Worm (Caenorhabditis elegans) whole organism, L4 larva: Measurements from ENCODE around the gene scl-9.

Experiments
- F49E8.2 ChIP-seq: sonication (generic microtip); optimal IDR thresholded peaks from 2 replicates; lab custom pipeline; 2016; ENCODE audit warnings: missing compliant biosample characterization, mild to moderate bottlenecking, missing genetic modification characterization, borderline replicate concordance
- T26A8.4 ChIP-seq: fragments of 200-800 bp; sonication (Bioruptor generic); IDR thresholded peaks from 2 replicates; pipeline ENCODE4 v1.3.6; 2022; ENCODE audit warnings: missing genetic modification characterization, missing compliant biosample characterization
- arid-1 ChIP-seq: fragments of 200-800 bp; sonication (Bioruptor generic); conservative IDR thresholded peaks from 2 replicates; pipeline ENCODE4 v1.3.6; 2022; ENCODE audit warnings: missing genetic modification reagents, missing genetic modification characterization, missing compliant biosample characterization
- ceh-44 ChIP-seq: fragments of 200-800 bp; sonication (Bioruptor generic); IDR thresholded peaks from 2 replicates; pipeline ENCODE4 v1.3.6; 2022; ENCODE audit warnings: missing genetic modification reagents, missing genetic modification characterization, missing compliant biosample characterization
- ceh-82 ChIP-seq: sonication (generic microtip); optimal IDR thresholded peaks from 2 replicates; lab custom pipeline; 2017; ENCODE audit warnings: missing biosample characterization, missing genetic modification characterization
- daf-12 ChIP-seq: fragments of 150-350 bp; optimal IDR thresholded peaks from 2 replicates; lab custom pipeline; 2014; ENCODE audit warnings: missing biosample characterization, missing genetic modification reagents, missing genetic modification characterization
- daf-16 ChIP-seq, 3 experiments: sonication (generic microtip); optimal IDR thresholded peaks; 2 replicates each; lab custom pipeline; 2016 to 2017; ENCODE audit warnings: missing genetic modification characterization in 3 of 3, missing genetic modification reagents in 3 of 3, mild to moderate bottlenecking in 2 of 3, missing compliant biosample characterization in 2 of 3, missing biosample characterization in 1 of 3, moderate library complexity in 1 of 3
- daf-19 ChIP-seq: fragments of 200-800 bp; sonication (Bioruptor generic); conservative IDR thresholded peaks from 2 replicates; pipeline ENCODE4 v1.3.6; 2022; ENCODE audit warnings: missing genetic modification characterization, missing compliant biosample characterization
- daf-8 ChIP-seq: fragments of 200-800 bp; sonication (Bioruptor generic); IDR thresholded peaks from 2 replicates; pipeline ENCODE4 v1.3.6; 2022; ENCODE audit warnings: missing genetic modification characterization, missing compliant biosample characterization
- dmd-8 ChIP-seq: fragments of 200-800 bp; sonication (Bioruptor generic); IDR thresholded peaks from 2 replicates; pipeline ENCODE4 v1.3.6; 2022; ENCODE audit warnings: missing genetic modification characterization, missing compliant biosample characterization
- dpl-1 ChIP-seq: fragments of 150-350 bp; optimal IDR thresholded peaks from 2 replicates; lab custom pipeline; 2014; ENCODE audit warnings: missing biosample characterization, missing genetic modification reagents, missing genetic modification characterization
- duxl-1 ChIP-seq: sonication (generic microtip); optimal IDR thresholded peaks from 2 replicates; lab custom pipeline; 2016; ENCODE audit warnings: mild to moderate bottlenecking, missing genetic modification characterization, moderate library complexity, missing compliant biosample characterization; ENCODE audit not compliant: poor library complexity
- dve-1 ChIP-seq: sonication (generic microtip); optimal IDR thresholded peaks from 2 replicates; lab custom pipeline; 2017; ENCODE audit warnings: antibody characterized with exemption, mild to moderate bottlenecking, missing genetic modification characterization, missing compliant biosample characterization; ENCODE audit not compliant: insufficient read depth
- egl-43 ChIP-seq: fragments of 200-800 bp; sonication (Bioruptor generic); IDR thresholded peaks from 2 replicates; pipeline ENCODE4 v1.3.6; 2022; ENCODE audit warnings: missing genetic modification reagents, missing genetic modification characterization, missing compliant biosample characterization
- fkh-10 ChIP-seq: fragments of 150-350 bp; optimal IDR thresholded peaks from 2 replicates; lab custom pipeline; 2014; ENCODE audit warnings: missing biosample characterization, missing genetic modification reagents, missing genetic modification characterization
- gei-8 ChIP-seq: fragments of 200-800 bp; sonication (Bioruptor generic); optimal IDR thresholded peaks from 2 replicates; lab custom pipeline; 2018; ENCODE audit warnings: mild to moderate bottlenecking, missing genetic modification characterization, missing compliant biosample characterization
- hlh-30 ChIP-seq: sonication (generic microtip); optimal IDR thresholded peaks from 2 replicates; lab custom pipeline; 2017; ENCODE audit warnings: antibody characterized with exemption, mild to moderate bottlenecking, missing genetic modification characterization, missing compliant biosample characterization; ENCODE audit not compliant: insufficient read depth
- jun-1 ChIP-seq: fragments of 150-350 bp; optimal IDR thresholded peaks from 2 replicates; lab custom pipeline; 2014; ENCODE audit warnings: missing biosample characterization, missing genetic modification reagents, missing genetic modification characterization
- lim-7 ChIP-seq: fragments of 200-800 bp; sonication (Bioruptor generic); IDR thresholded peaks from 2 replicates; pipeline ENCODE4 v1.3.6; 2022; ENCODE audit warnings: missing genetic modification characterization, missing compliant biosample characterization
- lin-38 ChIP-seq: fragments of 200-800 bp; sonication (Bioruptor generic); IDR thresholded peaks from 2 replicates; pipeline ENCODE4 v1.3.6; 2022; ENCODE audit warnings: missing genetic modification reagents, missing genetic modification characterization, missing compliant biosample characterization
- lir-3 ChIP-seq: sonication (generic microtip); optimal IDR thresholded peaks from 2 replicates; lab custom pipeline; 2016; ENCODE audit warnings: mild to moderate bottlenecking, missing genetic modification characterization, missing compliant biosample characterization
- madf-5 ChIP-seq, 2 experiments: fragments of 200-800 bp; sonication (Bioruptor generic); IDR thresholded peaks; 2 replicates each; pipeline ENCODE4 v1.3.6; 2022; ENCODE audit warnings: missing compliant biosample characterization in 2 of 2, missing genetic modification characterization in 2 of 2
- mes-2 ChIP-seq: sonication (generic microtip); optimal IDR thresholded peaks from 2 replicates; lab custom pipeline; 2016; ENCODE audit warnings: missing genotype, mild to moderate bottlenecking, missing genetic modification characterization, missing compliant biosample characterization; ENCODE audit not compliant: poor library complexity, severe bottlenecking
- nhr-10 ChIP-seq: fragments of 150-350 bp; optimal IDR thresholded peaks from 2 replicates; lab custom pipeline; 2014; ENCODE audit warnings: missing biosample characterization, missing genetic modification characterization
- nhr-11 ChIP-seq: fragments of 150-350 bp; optimal IDR thresholded peaks from 2 replicates; lab custom pipeline; 2014; ENCODE audit warnings: missing biosample characterization, missing genetic modification characterization
- nhr-111 ChIP-seq: fragments of 200-800 bp; sonication (Bioruptor generic); optimal IDR thresholded peaks from 2 replicates; lab custom pipeline; 2018; ENCODE audit warnings: mild to moderate bottlenecking, missing genetic modification characterization, missing compliant biosample characterization
- nhr-77 ChIP-seq: fragments of 150-350 bp; optimal IDR thresholded peaks from 2 replicates; lab custom pipeline; 2014; ENCODE audit warnings: missing biosample characterization, missing genetic modification characterization
- php-3 ChIP-seq: fragments of 200-800 bp; sonication (Bioruptor generic); IDR thresholded peaks from 2 replicates; pipeline ENCODE4 v1.3.6; 2022; ENCODE audit warnings: missing genetic modification reagents, missing genetic modification characterization, missing compliant biosample characterization
- rbr-2 ChIP-seq: sonication (generic microtip); optimal IDR thresholded peaks from 2 replicates; lab custom pipeline; 2016; ENCODE audit warnings: missing genotype, missing genetic modification characterization, missing compliant biosample characterization
- set-16 ChIP-seq: fragments of 200-800 bp; sonication (Bioruptor generic); IDR thresholded peaks from 2 replicates; pipeline ENCODE4 v1.3.6; 2022; ENCODE audit warnings: missing genetic modification reagents, missing genetic modification characterization, missing compliant biosample characterization
- tag-97 ChIP-seq: fragments of 200-800 bp; sonication (Bioruptor generic); IDR thresholded peaks from 2 replicates; pipeline ENCODE4 v1.3.6; 2022; ENCODE audit warnings: missing genetic modification characterization, missing compliant biosample characterization
- tra-1 ChIP-seq: fragments of 200-800 bp; sonication (Bioruptor generic); IDR thresholded peaks from 2 replicates; pipeline ENCODE4 v1.3.6; 2022; ENCODE audit warnings: missing genetic modification reagents, missing genetic modification characterization, missing compliant biosample characterization
- unc-130 ChIP-seq: sonication (generic microtip); optimal IDR thresholded peaks from 2 replicates; lab custom pipeline; 2016; ENCODE audit warnings: missing genetic modification reagents, missing genetic modification characterization, missing compliant biosample characterization
- unc-62 ChIP-seq, 3 experiments: fragments of 150-350 bp in 1 of 3; sonication (generic microtip); optimal IDR thresholded peaks in 2 of 3; peaks in 1 of 3; 1 replicate in 1 of 3; 2 replicates in 2 of 3; lab custom pipeline; 2014 to 2017; ENCODE audit warnings: missing biosample characterization in 3 of 3, missing genetic modification characterization in 3 of 3, missing genetic modification reagents in 3 of 3, missing genotype in 1 of 3
- zip-11 ChIP-seq: fragments of 200-800 bp; sonication (Bioruptor generic); IDR thresholded peaks from 2 replicates; pipeline ENCODE4 v1.3.6; 2022; ENCODE audit warnings: missing genetic modification characterization, missing compliant biosample characterization
- zip-2 ChIP-seq: fragments of 150-350 bp; optimal IDR thresholded peaks from 2 replicates; lab custom pipeline; 2014; ENCODE audit warnings: missing biosample characterization, missing genetic modification characterization

The scl-9 gene

ce11 chrIV:13082836-13083763 lies 36.2 kb downstream of the scl-9 start (continued):
- TF ChIP-seq T26A8.4 (GFP tag; lab: Robert Waterston, UW) (no peak), duxl-1 (tag; lab: Kevin White, UChicago) (no peak), dmd-8 (GFP tag; lab: Robert Waterston, UW) (no peak), nhr-10 (tag; lab: Kevin White, UChicago) (no peak), ceh-44 (GFP tag; lab: Robert Waterston, UW) (no peak), daf-12 (no peak)

DNA sequence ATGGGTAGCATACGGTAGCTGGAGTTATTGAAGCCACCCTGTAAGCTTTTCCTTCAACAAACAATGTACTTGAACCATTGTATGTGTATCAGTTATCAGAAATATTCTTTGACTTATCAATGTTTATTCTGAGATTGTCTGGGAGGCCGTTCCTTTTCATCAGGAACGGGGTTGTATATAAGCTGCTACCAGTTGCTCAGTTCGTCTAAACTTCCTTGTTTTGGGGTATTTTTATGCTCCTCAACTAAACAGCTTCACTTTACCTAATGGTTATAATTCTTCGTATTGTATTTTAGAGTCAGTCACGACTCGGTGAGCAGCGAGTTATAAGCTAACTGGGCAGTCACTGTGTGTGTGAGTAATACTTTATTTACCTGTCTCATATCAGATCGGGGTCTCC lies 38.7 kb downstream of the scl-9 start:
- TF ChIP-seq unc-62 (GFP tag; optimal IDR thresholded peaks at IDR 0.05 in 1 of 2; lab: Kevin White, UChicago) (peak in 1 of 2 experiments; percentile 91), unc-62 (tag; optimal IDR thresholded peaks at IDR 0.05; lab: Kevin White, UChicago) (no peak), nhr-111 (GFP tag; lab: Kevin White, UChicago) (no peak)

ce11 chrIV:13086705-13087104 lies 39.8 kb downstream of the scl-9 start, which contains the start of gene spin-2:
Gene spin-2 (plus strand): TSS chrIV:13087005.
- TF ChIP-seq daf-8 (GFP tag; lab: Robert Waterston, UW): no peak
- no peak for TF ChIP-seq F49E8.2
- no peak for TF ChIP-seq lim-7
- TF ChIP-seq daf-16 (GFP tag; optimal IDR thresholded peaks at IDR 0.05; lab: Kevin White, UChicago): no peak
- TF ChIP-seq daf-16 (tag; optimal IDR thresholded peaks at IDR 0.05; lab: Kevin White, UChicago): no peak
- no peak for TF ChIP-seq tag-97 (GFP tag; lab: Robert Waterston, UW)
- no peak for TF ChIP-seq lir-3

DNA sequence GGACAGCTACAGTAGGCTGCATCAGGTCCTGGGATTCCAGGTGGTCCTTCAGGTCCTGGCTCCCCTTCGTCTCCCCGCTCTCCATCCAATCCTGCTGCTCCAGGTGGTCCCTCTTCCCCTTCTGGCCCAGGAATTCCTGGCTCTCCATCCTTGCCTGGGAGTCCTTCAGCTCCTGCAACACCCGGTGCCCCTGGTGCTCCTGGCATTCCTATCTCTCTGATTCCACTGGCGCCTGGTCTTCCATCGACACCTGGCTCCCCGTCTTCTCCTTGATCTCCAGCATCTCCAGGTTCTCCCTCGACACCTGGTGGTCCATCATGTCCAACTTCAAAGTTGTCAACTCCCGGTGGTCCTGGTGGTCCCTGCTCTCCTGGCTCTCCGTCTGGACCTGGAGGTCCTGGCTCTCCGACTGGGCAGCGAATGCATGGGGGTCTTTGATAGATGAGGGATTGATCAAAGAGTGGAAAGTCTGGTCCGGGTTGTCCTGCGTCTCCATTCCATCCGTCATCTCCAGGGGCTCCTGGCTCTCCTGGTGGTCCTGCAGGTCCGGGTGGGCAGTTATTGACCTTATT lies 42.8 kb downstream of the scl-9 start:
- TF ChIP-seq ceh-82 (no peak), dpl-1 (GFP tag; lab: Kevin White, UChicago) (no peak), gei-8 (GFP tag; lab: Kevin White, UChicago) (no peak), zip-11 (GFP tag; lab: Robert Waterston, UW) (no peak), set-16 (GFP tag; lab: Robert Waterston, UW) (peak; percentile 95), egl-43 (GFP tag; lab: Robert Waterston, UW) (0 out of 2 replicates have a peak, but pooled peaks have one; percentile 5)

DNA sequence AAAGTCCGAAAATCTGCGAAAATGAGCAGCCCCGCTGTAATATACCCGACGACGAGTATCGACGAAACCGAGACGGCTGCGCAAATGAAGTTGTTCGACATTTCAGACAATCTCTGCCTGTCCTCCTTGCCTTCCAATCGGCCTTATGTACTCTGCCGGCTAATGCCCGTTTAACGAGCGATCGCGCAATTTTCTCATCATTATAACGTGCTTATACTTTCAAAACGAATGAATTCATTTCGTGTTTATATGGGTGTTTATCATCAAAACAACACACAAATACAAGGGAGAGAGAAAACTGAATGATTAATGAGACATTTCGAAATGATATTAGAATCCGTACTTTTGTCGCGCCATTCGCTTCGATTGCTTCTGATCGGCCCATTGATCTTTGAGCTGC lies 44.0 kb downstream of the scl-9 start, which contains the start of gene col-132:
col-132 (minus strand) TSS at position 101 of the 400 bp plus-strand sequence.
- TF ChIP-seq tra-1 (GFP tag; lab: Robert Waterston, UW) (no peak), T26A8.4 (GFP tag; lab: Robert Waterston, UW) (no peak), daf-8 (GFP tag; lab: Robert Waterston, UW) (no peak), jun-1 (no peak), fkh-10 (GFP tag; lab: Kevin White, UChicago) (no peak), nhr-77 (no peak), zip-2 (tag; lab: Kevin White, UChicago) (no peak), madf-5 (GFP tag; IDR thresholded peaks at IDR 0.05; lab: Robert Waterston, UW) (no peak), rbr-2 (tag; lab: Kevin White, UChicago) (no peak)

DNA sequence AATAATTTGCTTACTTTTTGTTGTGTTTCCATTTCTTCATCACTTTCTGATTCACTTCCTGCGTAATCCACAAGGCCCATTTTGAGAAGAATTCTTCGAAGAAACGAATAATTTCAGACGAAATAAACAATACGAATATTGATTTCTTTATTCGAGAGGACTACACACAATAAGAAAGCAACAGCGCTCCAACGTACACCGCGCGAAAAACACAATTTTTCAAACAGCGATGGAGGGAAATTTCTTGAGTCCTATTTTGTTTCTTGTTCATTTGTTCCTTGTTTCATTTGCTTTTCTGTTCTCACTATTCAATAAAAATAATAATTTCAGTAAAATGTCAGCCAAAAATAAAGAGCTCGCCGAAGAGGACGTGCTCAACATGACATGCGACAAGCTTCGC lies 46.7 kb downstream of the scl-9 start, which contains the start of the genes prcc-1 and C39E9.12:
prcc-1 (minus strand) TSS at position 119 of the 400 bp plus-strand sequence.
C39E9.12 (plus strand) TSS at position 331 of the 400 bp plus-strand sequence.
- TF ChIP-seq arid-1 (no peak), tra-1 (GFP tag; lab: Robert Waterston, UW) (no peak), egl-43 (GFP tag; lab: Robert Waterston, UW) (no peak), hlh-30 (tag; lab: Kevin White, UChicago) (peak; percentile 53), daf-12 (no peak), dpl-1 (GFP tag; lab: Kevin White, UChicago) (peak; percentile 90), lin-38 (GFP tag; lab: Robert Waterston, UW) (peak; percentile 94), unc-130 (peak; percentile 80), mes-2 (tag; lab: Kevin White, UChicago) (peak; percentile 82), nhr-11 (tag; lab: Kevin White, UChicago) (peak; percentile 68), daf-19 (GFP tag; lab: Robert Waterston, UW) (no peak), daf-16 (GFP tag; optimal IDR thresholded peaks at IDR 0.05; lab: Kevin White, UChicago) (no peak), daf-16 (tag; optimal IDR thresholded peaks at IDR 0.05; lab: Kevin White, UChicago) (peak; percentile 70), rbr-2 (tag; lab: Kevin White, UChicago) (peak; percentile 10), nhr-77 (peak; percentile 19), dve-1 (tag; lab: Kevin White, UChicago) (peak; percentile 53), php-3 (no peak)
